Worm (Caenorhabditis elegans): ENCODE data around the gene spp-9.

DNA sequence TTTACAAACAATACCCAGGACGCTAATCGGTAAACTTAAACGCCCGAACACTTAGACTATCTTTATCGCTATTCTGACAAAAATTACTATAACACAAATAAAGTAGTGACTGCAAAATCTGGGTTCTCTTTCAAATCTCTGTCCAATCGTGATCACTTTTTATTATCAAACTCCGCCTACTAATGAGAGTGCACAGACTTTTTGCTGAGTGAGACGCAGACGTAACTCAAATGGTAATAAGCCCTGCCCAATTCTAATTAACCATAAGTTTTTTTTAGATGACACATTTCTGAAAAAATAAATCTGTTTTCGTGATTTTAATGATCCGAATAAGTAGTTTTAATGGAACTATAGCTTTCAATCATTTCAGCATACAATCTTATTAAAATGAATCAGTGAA is 15.2 kb upstream of the spp-9 start:
- TF ChIP-seq unc-62 (GFP tag; optimal IDR thresholded peaks at IDR 0.05) (no peak), nhr-237 (tag; optimal IDR thresholded peaks at IDR 0.05) (no peak), ztf-4 (tag; optimal IDR thresholded peaks at IDR 0.05) (no peak), ces-1 (GFP tag; optimal IDR thresholded peaks at IDR 0.05) (no peak), snpc-4 (tag; optimal IDR thresholded peaks at IDR 0.05) (no peak), lin-39 (tag; optimal IDR thresholded peaks at IDR 0.05) (no peak), nhr-11 (tag; optimal IDR thresholded peaks at IDR 0.05) (no peak), nhr-28 (tag; optimal IDR thresholded peaks at IDR 0.05) (no peak), C16A3.4 (tag; optimal IDR thresholded peaks at IDR 0.05) (no peak), pqm-1 (tag; optimal IDR thresholded peaks at IDR 0.05) (no peak), nhr-19 (GFP tag; conservative IDR thresholded peaks at IDR 0.05) (no peak), blmp-1 (tag; optimal IDR thresholded peaks at IDR 0.05) (no peak), unc-98 (GFP tag; IDR thresholded peaks at IDR 0.05) (no peak), lin-15B (tag; optimal IDR thresholded peaks at IDR 0.05) (no peak)
